Worm (Caenorhabditis elegans) whole organism, early embryonic: ENCODE results near the gene F37C4.4.

Source experiments
- ama-1 ChIP-seq: fragments of 150-350 bp; optimal IDR thresholded peaks from 2 replicates; lab custom pipeline; 2014
- ceh-13 ChIP-seq: fragments of 200-800 bp; sonication (Bioruptor generic); optimal IDR thresholded peaks from 2 replicates; lab custom pipeline; 2018; ENCODE audit warnings: mild to moderate bottlenecking, missing genetic modification characterization, missing compliant biosample characterization

- TF ChIP-seq ceh-13 = no peak
- no peak for TF ChIP-seq ama-1
These were observed 24.0 kb upstream of the F37C4.4 start for ce11 chrIV:3843019-3843527.
